Worm (Caenorhabditis elegans) whole organism, young adult: Measurements from ENCODE around the gene swsn-6.

ENCODE experiments used
- B0019.2 ChIP-seq: fragments of 200-800 bp; sonication (Bioruptor generic); conservative IDR thresholded peaks from 2 replicates; pipeline ENCODE4 v1.3.6; 2022; ENCODE audit warnings: missing genetic modification reagents, missing genetic modification characterization, missing compliant biosample characterization
- B0336.3 ChIP-seq: fragments of 200-800 bp; sonication (Bioruptor generic); IDR thresholded peaks from 2 replicates; pipeline ENCODE4 v1.3.6; 2022; ENCODE audit warnings: missing genetic modification characterization, missing compliant biosample characterization
- C17E4.6 ChIP-seq: fragments of 200-800 bp; sonication (Bioruptor generic); IDR thresholded peaks from 2 replicates; pipeline ENCODE4 v1.3.6; 2022; ENCODE audit warnings: missing genetic modification reagents, missing genetic modification characterization, missing compliant biosample characterization
- F23B12.7 ChIP-seq: sonication (generic microtip); optimal IDR thresholded peaks from 2 replicates; lab custom pipeline; 2017; ENCODE audit warnings: missing genetic modification characterization, mild to moderate bottlenecking, missing compliant biosample characterization, antibody characterized with exemption, moderate library complexity; ENCODE audit not compliant: insufficient read depth
- F57C9.4 ChIP-seq: sonication (generic microtip); optimal IDR thresholded peaks from 2 replicates; lab custom pipeline; 2017; ENCODE audit warnings: mild to moderate bottlenecking, missing genetic modification characterization, missing compliant biosample characterization
- Y67H2A.10 ChIP-seq: fragments of 200-800 bp; sonication (Bioruptor generic); conservative IDR thresholded peaks from 2 replicates; pipeline ENCODE4 v1.3.6; 2022; ENCODE audit warnings: missing genetic modification reagents, missing genetic modification characterization, missing compliant biosample characterization
- ama-1 ChIP-seq, 3 experiments: fragments of 150-350 bp in 1 of 3; sonication (generic microtip) in 2 of 3; optimal IDR thresholded peaks; 2 replicates each; lab custom pipeline; 2014 to 2018; ENCODE audit warnings: missing biosample characterization in 2 of 3, missing genetic modification characterization in 2 of 3, missing genetic modification reagents in 2 of 3
- attf-6 ChIP-seq: fragments of 200-800 bp; sonication (Bioruptor generic); IDR thresholded peaks from 2 replicates; pipeline ENCODE4 v1.3.6; 2022; ENCODE audit warnings: missing genetic modification reagents, missing genetic modification characterization, missing compliant biosample characterization
- bed-1 ChIP-seq: fragments of 200-800 bp; sonication (Bioruptor generic); IDR thresholded peaks from 2 replicates; pipeline ENCODE4 v1.3.6; 2022; ENCODE audit warnings: missing genetic modification reagents, missing genetic modification characterization, missing compliant biosample characterization
- cebp-2 ChIP-seq: fragments of 200-800 bp; sonication (Bioruptor generic); IDR thresholded peaks from 2 replicates; pipeline ENCODE4 v1.3.6; 2022; ENCODE audit warnings: missing genetic modification characterization, missing compliant biosample characterization
- ceh-100 ChIP-seq: fragments of 200-800 bp; sonication (Bioruptor generic); IDR thresholded peaks from 2 replicates; pipeline ENCODE4 v1.3.6; 2022; ENCODE audit warnings: missing genetic modification reagents, missing genetic modification characterization, missing compliant biosample characterization
- ceh-27 ChIP-seq: fragments of 200-800 bp; sonication (Bioruptor generic); optimal IDR thresholded peaks from 2 replicates; lab custom pipeline; 2018; ENCODE audit warnings: mild to moderate bottlenecking, missing genetic modification characterization, moderate library complexity, missing compliant biosample characterization
- dpff-1 ChIP-seq: sonication (generic microtip); optimal IDR thresholded peaks from 2 replicates; lab custom pipeline; 2017; ENCODE audit warnings: mild to moderate bottlenecking, missing genetic modification characterization, missing compliant biosample characterization
- efl-1 ChIP-seq: fragments of 150-350 bp; optimal IDR thresholded peaks from 2 replicates; lab custom pipeline; 2014; ENCODE audit warnings: missing biosample characterization, missing genetic modification reagents, missing genetic modification characterization
- egrh-3 ChIP-seq: fragments of 200-800 bp; sonication (Bioruptor generic); IDR thresholded peaks from 2 replicates; pipeline ENCODE4 v1.3.6; 2022; ENCODE audit warnings: missing genetic modification reagents, missing genetic modification characterization, missing compliant biosample characterization
- gei-17 ChIP-seq: fragments of 200-800 bp; sonication (Bioruptor generic); optimal IDR thresholded peaks from 2 replicates; lab custom pipeline; 2018; ENCODE audit warnings: mild to moderate bottlenecking, missing genetic modification characterization, missing compliant biosample characterization
- hmg-1.2 ChIP-seq: fragments of 200-800 bp; sonication (Bioruptor generic); IDR thresholded peaks from 2 replicates; pipeline ENCODE4 v1.3.6; 2022; ENCODE audit warnings: missing genetic modification reagents, missing genetic modification characterization, missing compliant biosample characterization
- hrde-1 ChIP-seq: sonication (generic microtip); optimal IDR thresholded peaks from 2 replicates; lab custom pipeline; 2016; ENCODE audit warnings: missing genetic modification characterization, mild to moderate bottlenecking, missing compliant biosample characterization, moderate library complexity, missing genotype, missing genetic modification reagents, borderline replicate concordance
- let-526 ChIP-seq: fragments of 200-800 bp; sonication (Bioruptor generic); IDR thresholded peaks from 2 replicates; pipeline ENCODE4 v1.3.6; 2022; ENCODE audit warnings: missing genetic modification reagents, missing genetic modification characterization, missing compliant biosample characterization
- lin-26 ChIP-seq: fragments of 200-800 bp; sonication (Bioruptor generic); IDR thresholded peaks from 2 replicates; pipeline ENCODE4 v1.3.6; 2022; ENCODE audit warnings: missing genetic modification reagents, missing genetic modification characterization, missing compliant biosample characterization
- mel-28 ChIP-seq: sonication (generic microtip); optimal IDR thresholded peaks from 2 replicates; lab custom pipeline; 2016; ENCODE audit warnings: borderline replicate concordance, mild to moderate bottlenecking, missing genetic modification characterization, missing compliant biosample characterization
- nhr-120 ChIP-seq: fragments of 200-800 bp; sonication (Bioruptor generic); IDR thresholded peaks from 2 replicates; pipeline ENCODE4 v1.3.6; 2022; ENCODE audit warnings: missing genetic modification characterization, missing compliant biosample characterization
- nhr-80 ChIP-seq: sonication (generic microtip); optimal IDR thresholded peaks from 2 replicates; lab custom pipeline; 2016; ENCODE audit warnings: missing genetic modification characterization, missing compliant biosample characterization
- sdz-38 ChIP-seq: sonication (generic microtip); optimal IDR thresholded peaks from 2 replicates; lab custom pipeline; 2016; ENCODE audit warnings: missing genotype, missing genetic modification characterization, missing compliant biosample characterization
- sea-2 ChIP-seq: fragments of 200-800 bp; sonication (Bioruptor generic); IDR thresholded peaks from 2 replicates; pipeline ENCODE4 v1.3.6; 2022; ENCODE audit warnings: missing genetic modification characterization, missing compliant biosample characterization
- snpc-1.3 ChIP-seq: sonication (generic microtip); optimal IDR thresholded peaks from 2 replicates; lab custom pipeline; 2017; ENCODE audit warnings: missing genetic modification characterization, mild to moderate bottlenecking, missing compliant biosample characterization, antibody characterized with exemption, moderate library complexity, missing genotype, missing genetic modification reagents; ENCODE audit not compliant: insufficient read depth
- snpc-4 ChIP-seq, 5 experiments: fragments of 150-350 bp in 1 of 5; sonication (generic microtip) in 4 of 5; optimal IDR thresholded peaks; 2 replicates each; lab custom pipeline; 2014 to 2018; ENCODE audit warnings: missing genetic modification characterization in 5 of 5, missing biosample characterization in 3 of 5, antibody characterized with exemption in 2 of 5, mild to moderate bottlenecking in 2 of 5, missing compliant biosample characterization in 2 of 5, missing genotype in 2 of 5, moderate library complexity in 2 of 5, missing genetic modification reagents in 1 of 5
- somi-1 ChIP-seq: fragments of 200-800 bp; sonication (Bioruptor generic); optimal IDR thresholded peaks from 2 replicates; lab custom pipeline; 2018; ENCODE audit warnings: mild to moderate bottlenecking, missing genetic modification characterization, missing compliant biosample characterization
- tlf-1 ChIP-seq: fragments of 200-800 bp; sonication (Bioruptor generic); optimal IDR thresholded peaks from 2 replicates; lab custom pipeline; 2018; ENCODE audit warnings: mild to moderate bottlenecking, missing genetic modification characterization, missing compliant biosample characterization
- unc-62 ChIP-seq: fragments of 150-350 bp; optimal IDR thresholded peaks from 2 replicates; lab custom pipeline; 2014; ENCODE audit warnings: missing biosample characterization, missing genetic modification reagents, missing genetic modification characterization
- ztf-22 ChIP-seq: fragments of 200-800 bp; sonication (Bioruptor generic); optimal IDR thresholded peaks from 2 replicates; lab custom pipeline; 2018; ENCODE audit warnings: mild to moderate bottlenecking, missing genetic modification characterization, moderate library complexity, missing compliant biosample characterization
- ztf-28 ChIP-seq: fragments of 200-800 bp; sonication (Bioruptor generic); IDR thresholded peaks from 2 replicates; pipeline ENCODE4 v1.3.6; 2022; ENCODE audit warnings: missing genetic modification reagents, missing genetic modification characterization, missing compliant biosample characterization
- ztf-3 ChIP-seq: fragments of 200-800 bp; sonication (Bioruptor generic); optimal IDR thresholded peaks from 2 replicates; lab custom pipeline; 2018; ENCODE audit warnings: mild to moderate bottlenecking, missing genetic modification characterization, missing compliant biosample characterization
- ztf-6 ChIP-seq: fragments of 200-800 bp; sonication (Bioruptor generic); IDR thresholded peaks from 2 replicates; pipeline ENCODE4 v1.3.6; 2022; ENCODE audit warnings: missing genetic modification reagents, missing genetic modification characterization, missing compliant biosample characterization

Gene swsn-6

DNA sequence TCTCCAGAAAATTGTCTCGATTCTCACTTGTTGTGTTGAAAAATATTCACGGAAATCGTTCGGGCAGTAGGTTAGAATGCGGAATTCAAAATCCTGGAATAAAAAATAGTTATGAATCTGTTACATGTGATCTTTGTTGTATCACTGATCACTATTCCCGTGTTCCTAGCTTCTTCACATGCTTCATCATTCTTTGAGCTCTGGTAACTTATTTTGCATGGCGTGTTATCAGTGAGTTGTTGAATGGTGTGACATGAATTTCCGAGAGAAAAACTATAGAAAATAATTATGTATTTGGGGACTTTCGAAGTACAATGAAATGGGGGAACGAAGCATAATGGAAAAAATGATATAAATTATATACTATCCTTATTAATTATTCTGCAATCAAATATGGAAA, 1.3 kb upstream of the swsn-6 start:
- no peak for TF ChIP-seq ceh-27 (GFP tag; lab: Kevin White, UChicago)
- TF ChIP-seq bed-1 (GFP tag; lab: Robert Waterston, UW) = no peak
- 0 out of 2 replicates have a peak, but pooled peaks have one; percentile 10 for TF ChIP-seq B0336.3 (GFP tag; lab: Robert Waterston, UW)
- peak; percentile 43 for TF ChIP-seq nhr-80 (tag; lab: Kevin White, UChicago)
- TF ChIP-seq ama-1 (optimal IDR thresholded peaks at IDR 0.05; lab: Kevin White, UChicago) = no peak
- TF ChIP-seq ama-1 (GFP tag; optimal IDR thresholded peaks at IDR 0.05; lab: Kevin White, UChicago) = no peak
- TF ChIP-seq let-526 = no peak
- TF ChIP-seq tlf-1 (GFP tag; lab: Kevin White, UChicago) = peak; percentile 1
- TF ChIP-seq attf-6 (GFP tag; lab: Robert Waterston, UW) = 0 out of 2 replicates have a peak, but pooled peaks have one; percentile 46
- TF ChIP-seq Y67H2A.10 = no peak
- TF ChIP-seq ztf-28 (GFP tag; lab: Robert Waterston, UW) = no peak
- TF ChIP-seq hrde-1 (tag; lab: Kevin White, UChicago) = no peak
- TF ChIP-seq snpc-4 (GFP tag; optimal IDR thresholded peaks at IDR 0.05; lab: Kevin White, UChicago) = no peak
- peak in 1 of 4 experiments; percentile 45 for TF ChIP-seq snpc-4 (tag; optimal IDR thresholded peaks at IDR 0.05; lab: Kevin White, UChicago)
- peak; percentile 4 for TF ChIP-seq snpc-1.3 (tag; lab: Kevin White, UChicago)
- 0 out of 2 replicates have a peak, but pooled peaks have one; percentile 16 for TF ChIP-seq hmg-1.2 (GFP tag; lab: Robert Waterston, UW)

ce11 chrIV:5396769-5397168, 1.9 kb downstream of the swsn-6 start, which contains the start of gene ZK616.3:
Gene ZK616.3 (plus strand): TSS chrIV:5397069.
- TF ChIP-seq snpc-4 (GFP tag; optimal IDR thresholded peaks at IDR 0.05; lab: Kevin White, UChicago) = peak; percentile 10
- TF ChIP-seq snpc-4 (tag; optimal IDR thresholded peaks at IDR 0.05; lab: Kevin White, UChicago) = peak in 1 of 4 experiments; percentile 53
- TF ChIP-seq lin-26 (GFP tag; lab: Robert Waterston, UW) = no peak
- TF ChIP-seq, all 124 proteins: peak for 1

DNA sequence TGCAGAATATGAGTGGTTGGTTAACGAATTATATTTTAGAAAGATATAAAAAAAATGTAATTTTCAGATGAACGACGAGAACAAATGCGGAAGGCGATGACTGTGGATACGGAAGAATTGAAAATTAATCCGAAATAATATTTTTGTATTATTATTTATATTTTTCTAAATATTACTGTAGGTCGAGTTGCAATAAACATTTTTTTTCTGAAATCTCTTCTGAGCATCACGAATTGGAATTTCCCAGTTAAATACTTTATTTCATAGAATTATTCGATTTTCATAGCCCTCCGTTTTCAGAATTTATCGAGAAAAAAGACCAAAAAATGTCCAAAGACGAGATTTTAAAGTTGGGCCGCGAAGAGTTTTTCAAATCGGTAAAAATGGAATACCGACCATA, 2.7 kb downstream of the swsn-6 start, which contains the start of gene ZK616.2:
Gene ZK616.2, plus strand, starts transcription at position 301 of the 400 bp plus-strand sequence.
- no peak for TF ChIP-seq ztf-3 (GFP tag; lab: Kevin White, UChicago)

- TF ChIP-seq let-526 (no peak), sea-2 (GFP tag; lab: Robert Waterston, UW) (no peak), F57C9.4 (tag; lab: Kevin White, UChicago) (no peak), ztf-6 (GFP tag; lab: Robert Waterston, UW) (no peak), somi-1 (GFP tag; lab: Kevin White, UChicago) (no peak), ztf-22 (GFP tag; lab: Kevin White, UChicago) (no peak), C17E4.6 (GFP tag; lab: Robert Waterston, UW) (no peak), sdz-38 (tag; lab: Kevin White, UChicago) (no peak), unc-62 (GFP tag; lab: Kevin White, UChicago) (no peak), gei-17 (GFP tag; lab: Kevin White, UChicago) (no peak)
- TF ChIP-seq, all 124 proteins: peak for 0
Measured at ce11 chrIV:5400609-5401008, 5.8 kb downstream of the swsn-6 start, which contains the start of gene ZK616.1. Gene ZK616.1 (plus strand): TSS chrIV:5400909.

ce11 chrIV:5405345-5405744, 10.5 kb downstream of the swsn-6 start, which contains the start of gene ZK616.61:
Gene ZK616.61 (plus strand): TSS chrIV:5405645.
- TF ChIP-seq nhr-120 = no peak
- no peak for TF ChIP-seq efl-1
- TF ChIP-seq cebp-2 (GFP tag; lab: Robert Waterston, UW) = no peak
- no peak for TF ChIP-seq dpff-1 (tag; lab: Kevin White, UChicago)
- TF ChIP-seq F23B12.7 (tag; lab: Kevin White, UChicago) = no peak
- TF ChIP-seq Y67H2A.10 = no peak
- no peak for TF ChIP-seq egrh-3 (GFP tag; lab: Robert Waterston, UW)
- no peak for TF ChIP-seq bed-1 (GFP tag; lab: Robert Waterston, UW)
- no peak for TF ChIP-seq ceh-100 (GFP tag; lab: Robert Waterston, UW)
- TF ChIP-seq B0019.2 = no peak
- TF ChIP-seq let-526 = no peak
- no peak for TF ChIP-seq mel-28
- TF ChIP-seq, all 124 proteins: peak for 0
